Worm (Caenorhabditis elegans): ENCODE measurements around the gene ZK546.19.

DNA sequence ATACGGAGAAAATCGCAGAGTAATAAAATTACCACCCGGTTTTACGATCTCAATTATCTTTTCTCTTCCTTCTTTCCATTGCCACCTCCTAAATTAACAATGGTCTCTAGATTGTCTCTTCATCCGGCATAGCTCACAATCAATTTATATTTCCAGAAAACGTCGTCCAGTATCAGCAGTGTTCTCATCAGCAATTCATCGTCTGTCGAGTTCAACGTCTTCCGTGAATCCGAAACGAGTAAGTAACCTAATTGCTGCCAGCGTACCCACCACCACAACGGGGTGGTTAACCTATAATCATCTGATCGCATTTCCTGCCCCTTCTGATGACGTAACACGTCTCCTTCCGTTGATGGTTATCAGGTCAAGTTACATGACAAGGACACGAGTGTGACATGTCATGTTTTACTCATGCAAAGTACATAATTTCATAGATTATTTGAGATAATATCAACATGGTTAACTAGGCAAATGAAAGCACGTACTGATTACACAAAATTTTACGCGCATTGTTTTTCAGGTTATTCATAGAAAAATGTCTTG, 44.5 kb downstream of the ZK546.19 start:
- TF ChIP-seq unc-39 (tag; optimal IDR thresholded peaks at IDR 0.05) (no peak), hlh-1 (tag; optimal IDR thresholded peaks at IDR 0.05) (no peak), ztf-11 (tag; optimal IDR thresholded peaks at IDR 0.05) (no peak), elt-3 (tag; optimal IDR thresholded peaks at IDR 0.05) (no peak), nhr-76 (tag; optimal IDR thresholded peaks at IDR 0.05) (no peak), mep-1 (tag; optimal IDR thresholded peaks at IDR 0.05) (no peak), nhr-2 (tag; optimal IDR thresholded peaks at IDR 0.05) (peak; percentile 93), ham-2 (GFP tag; optimal IDR thresholded peaks at IDR 0.05) (no peak), lin-13 (tag; optimal IDR thresholded peaks at IDR 0.05) (no peak), nhr-237 (tag; optimal IDR thresholded peaks at IDR 0.05) (no peak), ces-1 (GFP tag; optimal IDR thresholded peaks at IDR 0.05) (peak; percentile 15), unc-120 (tag; optimal IDR thresholded peaks at IDR 0.05; ENCODE audit: poor library complexity, severe bottlenecking) (no peak), mab-5 (tag; optimal IDR thresholded peaks at IDR 0.05) (no peak), elt-1 (tag; optimal IDR thresholded peaks at IDR 0.05; ENCODE audit: borderline replicate concordance, insufficient read depth) (peak; percentile 87)
